Fruit fly (Drosophila melanogaster) whole organism, embryonic: ENCODE data around the gene ssp3.
A peak's percentile ranks its signal among the peaks of the same experiment; 100 is the strongest.

Source experiments
- Adf1 ChIP-seq: fragments of 200-800 bp; sonication (Bioruptor generic); IDR thresholded peaks from 2 replicates; pipeline ENCODE4 v1.3.6; 2022; ENCODE audit warnings: missing biosample characterization, missing genetic modification characterization
- Atf6 ChIP-seq: fragments of 200-800 bp; sonication (Bioruptor generic); IDR thresholded peaks from 2 replicates; pipeline ENCODE4 v1.3.6; 2022; ENCODE audit warnings: missing biosample characterization, missing genetic modification characterization
- CG10274 ChIP-seq: fragments of 200-800 bp; sonication (Bioruptor generic); optimal IDR thresholded peaks from 3 replicates; lab custom pipeline; 2017; ENCODE audit warnings: missing biosample characterization, mild to moderate bottlenecking, missing genetic modification characterization
- CG12391 ChIP-seq: fragments of 200-800 bp; sonication (Bioruptor generic); optimal IDR thresholded peaks from 3 replicates; lab custom pipeline; 2018; ENCODE audit warnings: missing biosample characterization, mild to moderate bottlenecking, missing genetic modification characterization, moderate library complexity
- CG12942 ChIP-seq: fragments of 200-800 bp; sonication (Bioruptor generic); optimal IDR thresholded peaks from 3 replicates; lab custom pipeline; 2016; ENCODE audit warnings: missing biosample characterization, missing genetic modification characterization
- CG14710 ChIP-seq: fragments of 200-800 bp; sonication (Bioruptor generic); optimal IDR thresholded peaks from 3 replicates; lab custom pipeline; 2019; ENCODE audit warnings: missing biosample characterization, mild to moderate bottlenecking, missing genetic modification characterization, moderate library complexity
- CG15269 ChIP-seq: fragments of 200-800 bp; sonication (Bioruptor generic); optimal IDR thresholded peaks from 2 replicates; lab custom pipeline; 2018; ENCODE audit warnings: missing biosample characterization, mild to moderate bottlenecking, missing genetic modification characterization, moderate library complexity
- CG15601 ChIP-seq: fragments of 200-800 bp; sonication (Bioruptor generic); optimal IDR thresholded peaks from 3 replicates; lab custom pipeline; 2019; ENCODE audit warnings: missing biosample characterization, mild to moderate bottlenecking, missing genetic modification characterization, moderate library complexity
- CG15696 ChIP-seq: fragments of 200-800 bp; sonication (Bioruptor generic); optimal IDR thresholded peaks from 2 replicates; lab custom pipeline; 2019; ENCODE audit warnings: missing biosample characterization, mild to moderate bottlenecking, missing genetic modification characterization, moderate library complexity
- CG17802 ChIP-seq: fragments of 200-800 bp; sonication (Bioruptor generic); optimal IDR thresholded peaks from 2 replicates; lab custom pipeline; 2018; ENCODE audit warnings: missing biosample characterization, mild to moderate bottlenecking, missing genetic modification characterization, moderate library complexity
- CG17829 ChIP-seq: fragments of 200-800 bp; optimal IDR thresholded peaks from 2 replicates; lab custom pipeline; 2019; ENCODE audit warnings: missing biosample characterization, mild to moderate bottlenecking, missing genetic modification characterization, moderate library complexity
- CG2678 ChIP-seq: fragments of 200-800 bp; sonication (Bioruptor generic); optimal IDR thresholded peaks from 3 replicates; lab custom pipeline; 2019; ENCODE audit warnings: missing biosample characterization, mild to moderate bottlenecking, missing genetic modification characterization, moderate library complexity
- CG33213 ChIP-seq: fragments of 200-800 bp; sonication (Bioruptor generic); optimal IDR thresholded peaks from 3 replicates; lab custom pipeline; 2016; ENCODE audit warnings: missing biosample characterization, missing genetic modification characterization
- CG3995 ChIP-seq: fragments of 200-800 bp; sonication (Bioruptor generic); optimal IDR thresholded peaks from 3 replicates; lab custom pipeline; 2016; ENCODE audit warnings: missing biosample characterization, missing genetic modification characterization
- CG6683 ChIP-seq: fragments of 200-800 bp; sonication (Bioruptor generic); optimal IDR thresholded peaks from 2 replicates; lab custom pipeline; 2017; ENCODE audit warnings: missing biosample characterization, mild to moderate bottlenecking, missing genetic modification characterization, missing genetic modification reagents
- CG9727 ChIP-seq: fragments of 200-800 bp; sonication (Bioruptor generic); optimal IDR thresholded peaks from 3 replicates; lab custom pipeline; 2017; ENCODE audit warnings: missing biosample characterization, mild to moderate bottlenecking, missing genetic modification characterization
- Chrac-16 ChIP-seq: fragments of 200-800 bp; sonication (Bioruptor generic); optimal IDR thresholded peaks from 3 replicates; lab custom pipeline; 2016; ENCODE audit warnings: missing biosample characterization, missing genetic modification characterization
- D ChIP-seq, 2 experiments: fragments of 200-800 bp in 1 of 2; fragments of >200 bp in 1 of 2; sonication (Bioruptor generic) in 1 of 2; optimal IDR thresholded peaks; 2 replicates in 1 of 2; 3 replicates in 1 of 2; lab custom pipeline; 2017; ENCODE audit warnings: mild to moderate bottlenecking in 1 of 2, missing biosample characterization in 1 of 2, missing genetic modification characterization in 1 of 2, missing genetic modification reagents in 1 of 2
- Ets97D ChIP-seq: fragments of 200-800 bp; sonication (Bioruptor generic); optimal IDR thresholded peaks from 3 replicates; lab custom pipeline; 2016; ENCODE audit warnings: missing biosample characterization, missing genetic modification characterization
- H2.0 ChIP-seq: fragments of 200-800 bp; sonication (Bioruptor generic); IDR thresholded peaks from 2 replicates; pipeline ENCODE4 v1.3.6; 2022; ENCODE audit warnings: missing biosample characterization, missing genetic modification characterization
- HHEX ChIP-seq: fragments of 200-800 bp; sonication (Bioruptor generic); optimal IDR thresholded peaks from 3 replicates; lab custom pipeline; 2017; ENCODE audit warnings: missing biosample characterization, mild to moderate bottlenecking, missing genetic modification characterization, missing genetic modification reagents
- HLHmδ ChIP-seq: fragments of 200-800 bp; sonication (Bioruptor generic); optimal IDR thresholded peaks from 2 replicates; lab custom pipeline; 2018; ENCODE audit warnings: missing biosample characterization, mild to moderate bottlenecking, missing genetic modification characterization, moderate library complexity
- HmgD ChIP-seq: fragments of 200-800 bp; sonication (Bioruptor generic); optimal IDR thresholded peaks from 3 replicates; lab custom pipeline; 2016; ENCODE audit warnings: missing biosample characterization, missing genetic modification characterization
- Hr78 ChIP-seq, 2 experiments: fragments of 200-800 bp in 1 of 2; fragments of >200 bp in 1 of 2; sonication (Bioruptor generic) in 1 of 2; optimal IDR thresholded peaks; 2 replicates each; lab custom pipeline; 2017 to 2019; ENCODE audit warnings: missing biosample characterization in 2 of 2, missing genetic modification characterization in 2 of 2, mild to moderate bottlenecking in 1 of 2, moderate library complexity in 1 of 2
- Hsf ChIP-seq: fragments of 200-800 bp; sonication (Bioruptor generic); optimal IDR thresholded peaks from 3 replicates; lab custom pipeline; 2016; ENCODE audit warnings: missing biosample characterization, missing genetic modification characterization
- Myb ChIP-seq: fragments of 200-800 bp; sonication (Bioruptor generic); optimal IDR thresholded peaks from 2 replicates; lab custom pipeline; 2016; ENCODE audit warnings: missing biosample characterization, missing genetic modification characterization
- NC2α ChIP-seq: fragments of 200-800 bp; sonication (Bioruptor generic); optimal IDR thresholded peaks from 2 replicates; lab custom pipeline; 2016; ENCODE audit warnings: missing biosample characterization, missing genetic modification characterization
- Sin3A ChIP-seq: fragments of >200 bp; optimal IDR thresholded peaks from 2 replicates; lab custom pipeline; 2018
- Sry-δ ChIP-seq: fragments of 200-800 bp; sonication (Bioruptor generic); optimal IDR thresholded peaks from 2 replicates; lab custom pipeline; 2016; ENCODE audit warnings: missing biosample characterization, missing genetic modification characterization
- Vsx1 ChIP-seq: fragments of 200-800 bp; sonication (Bioruptor generic); optimal IDR thresholded peaks from 2 replicates; lab custom pipeline; 2017; ENCODE audit warnings: missing biosample characterization, mild to moderate bottlenecking, missing genetic modification characterization, missing genetic modification reagents
- YL-1 ChIP-seq: fragments of 200-800 bp; sonication (Bioruptor generic); optimal IDR thresholded peaks from 3 replicates; lab custom pipeline; 2017; ENCODE audit warnings: missing biosample characterization, mild to moderate bottlenecking, missing genetic modification characterization
- bcd ChIP-seq: fragments of 200-800 bp; sonication (Bioruptor generic); optimal IDR thresholded peaks from 2 replicates; lab custom pipeline; 2017; ENCODE audit warnings: missing biosample characterization, mild to moderate bottlenecking, missing genetic modification characterization
- chif ChIP-seq, 2 experiments: fragments of 200-800 bp; sonication (Bioruptor generic); optimal IDR thresholded peaks; 3 replicates each; lab custom pipeline; 2016; ENCODE audit warnings: missing biosample characterization in 2 of 2, missing genetic modification characterization in 2 of 2
- chn ChIP-seq: fragments of 200-800 bp; sonication (Bioruptor generic); optimal IDR thresholded peaks from 2 replicates; lab custom pipeline; 2016; ENCODE audit warnings: missing biosample characterization, missing genetic modification characterization
- crp ChIP-seq, 2 experiments: fragments of 200-800 bp; sonication (Bioruptor generic); optimal IDR thresholded peaks; 2 replicates in 1 of 2; 3 replicates in 1 of 2; lab custom pipeline; 2017; ENCODE audit warnings: missing biosample characterization in 2 of 2, missing genetic modification characterization in 2 of 2, mild to moderate bottlenecking in 1 of 2, moderate library complexity in 1 of 2
- da ChIP-seq: fragments of 200-800 bp; sonication (Bioruptor generic); optimal IDR thresholded peaks from 2 replicates; lab custom pipeline; 2016; ENCODE audit warnings: missing biosample characterization, missing genetic modification characterization
- danr ChIP-seq: fragments of 200-800 bp; sonication (Bioruptor generic); IDR thresholded peaks from 2 replicates; pipeline ENCODE4 v1.3.6; 2022; ENCODE audit warnings: missing biosample characterization, missing genetic modification characterization
- gfzf ChIP-seq: fragments of 200-800 bp; sonication (Bioruptor generic); optimal IDR thresholded peaks from 2 replicates; lab custom pipeline; 2016; ENCODE audit warnings: missing biosample characterization, mild to moderate bottlenecking, missing genetic modification characterization, moderate library complexity
- grn ChIP-seq: fragments of 200-800 bp; sonication (Bioruptor generic); optimal IDR thresholded peaks from 3 replicates; lab custom pipeline; 2017; ENCODE audit warnings: missing biosample characterization, missing genetic modification characterization
- gsb-n ChIP-seq: fragments of 200-800 bp; sonication (Bioruptor generic); optimal IDR thresholded peaks from 3 replicates; lab custom pipeline; 2018; ENCODE audit warnings: missing biosample characterization, mild to moderate bottlenecking, missing genetic modification characterization
- ind ChIP-seq: fragments of 200-800 bp; sonication (Bioruptor generic); optimal IDR thresholded peaks from 3 replicates; lab custom pipeline; 2016; ENCODE audit warnings: missing biosample characterization, missing genetic modification characterization
- lab ChIP-seq: fragments of 200-800 bp; sonication (Bioruptor generic); optimal IDR thresholded peaks from 3 replicates; lab custom pipeline; 2017; ENCODE audit warnings: missing biosample characterization, missing genetic modification characterization, mild to moderate bottlenecking, moderate library complexity, missing genetic modification reagents
- nom ChIP-seq: fragments of 200-800 bp; sonication (Bioruptor generic); optimal IDR thresholded peaks from 2 replicates; lab custom pipeline; 2017; ENCODE audit warnings: missing biosample characterization, missing genetic modification characterization, mild to moderate bottlenecking, moderate library complexity, missing genetic modification reagents
- onecut ChIP-seq: fragments of 200-800 bp; sonication (Bioruptor generic); IDR thresholded peaks from 2 replicates; pipeline ENCODE4 v1.3.6; 2022; ENCODE audit warnings: missing biosample characterization, missing genetic modification characterization
- phol ChIP-seq: fragments of 200-800 bp; sonication (Bioruptor generic); optimal IDR thresholded peaks from 3 replicates; lab custom pipeline; 2018; ENCODE audit warnings: missing biosample characterization, mild to moderate bottlenecking, missing genetic modification characterization, moderate library complexity
- pros ChIP-seq: fragments of 200-800 bp; sonication (Bioruptor generic); optimal IDR thresholded peaks from 3 replicates; lab custom pipeline; 2019; ENCODE audit warnings: missing biosample characterization, mild to moderate bottlenecking, missing genetic modification characterization, moderate library complexity
- sima ChIP-seq: fragments of 200-800 bp; sonication (Bioruptor generic); optimal IDR thresholded peaks from 2 replicates; lab custom pipeline; 2016; ENCODE audit warnings: missing biosample characterization, missing genetic modification characterization
- slou ChIP-seq: fragments of 200-800 bp; sonication (Bioruptor generic); optimal IDR thresholded peaks from 3 replicates; lab custom pipeline; 2016; ENCODE audit warnings: missing biosample characterization, missing genetic modification characterization
- tll ChIP-seq, 2 experiments: fragments of 200-800 bp in 1 of 2; fragments of >200 bp in 1 of 2; sonication (Bioruptor generic) in 1 of 2; optimal IDR thresholded peaks; 2 replicates each; lab custom pipeline; 2017 to 2019; ENCODE audit warnings: missing biosample characterization in 2 of 2, missing genetic modification characterization in 2 of 2, mild to moderate bottlenecking in 1 of 2, moderate library complexity in 1 of 2
- trem ChIP-seq: fragments of 200-800 bp; optimal IDR thresholded peaks from 3 replicates; lab custom pipeline; 2019; ENCODE audit warnings: missing biosample characterization, mild to moderate bottlenecking, missing genetic modification characterization, moderate library complexity
- twi ChIP-seq: fragments of 200-800 bp; optimal IDR thresholded peaks from 2 replicates; lab custom pipeline; 2019; ENCODE audit warnings: missing biosample characterization, mild to moderate bottlenecking, missing genetic modification characterization, moderate library complexity

Gene ssp3

dm6 chr2L:18943797-18944174 is at the start of gene ssp3 (continued):
- TF ChIP-seq Atf6 (GFP tag; lab: Robert Waterston, UW) (no peak), tll (GFP tag; optimal IDR thresholded peaks at IDR 0.05; lab: Kevin White, UChicago) (no peak), da (GFP tag; lab: Kevin White, UChicago) (no peak), crp (GFP tag; optimal IDR thresholded peaks at IDR 0.05; lab: Kevin White, UChicago) (peak; percentile 62 to 92), twi (tag; lab: Kevin White, UChicago) (no peak), H2.0 (GFP tag; lab: Robert Waterston, UW) (no peak), D (optimal IDR thresholded peaks at IDR 0.05; lab: Kevin White, UChicago) (no peak), D (GFP tag; optimal IDR thresholded peaks at IDR 0.05; lab: Kevin White, UChicago) (no peak), CG15269 (no peak), lab (GFP tag; lab: Kevin White, UChicago) (no peak), onecut (no peak), slou (GFP tag; lab: Kevin White, UChicago) (no peak), Adf1 (GFP tag; lab: Robert Waterston, UW) (no peak), CG17802 (tag; lab: Kevin White, UChicago) (no peak), Ets97D (peak; percentile 52), HHEX (no peak), Sry-δ (GFP tag; lab: Kevin White, UChicago) (peak; percentile 81), HmgD (GFP tag; lab: Kevin White, UChicago) (no peak), Chrac-16 (no peak), CG15601 (no peak), chif (GFP tag; optimal IDR thresholded peaks at IDR 0.05; lab: Kevin White, UChicago) (no peak), Hr78 (GFP tag; optimal IDR thresholded peaks at IDR 0.05; lab: Kevin White, UChicago) (no peak), sima (no peak), gfzf (GFP tag; lab: Kevin White, UChicago) (peak; percentile 56), CG12391 (tag; lab: Kevin White, UChicago) (peak; percentile 39), trem (peak; percentile 8), YL-1 (GFP tag; lab: Kevin White, UChicago) (no peak), CG9727 (GFP tag; lab: Kevin White, UChicago) (no peak), NC2α (GFP tag; lab: Kevin White, UChicago) (no peak), pros (GFP tag; lab: Kevin White, UChicago) (no peak), Vsx1 (GFP tag; lab: Kevin White, UChicago) (no peak), CG2678 (tag; lab: Kevin White, UChicago) (no peak), CG6683 (GFP tag; lab: Kevin White, UChicago) (no peak), CG17829 (tag; lab: Kevin White, UChicago) (no peak), CG3995 (GFP tag; lab: Kevin White, UChicago) (peak; percentile 19), Sin3A (lab: Kevin White, UChicago) (peak; percentile 70), Myb (GFP tag; lab: Kevin White, UChicago) (peak; percentile 16), bcd (GFP tag; lab: Kevin White, UChicago) (no peak), phol (peak; percentile 13), CG33213 (no peak), chn (GFP tag; lab: Kevin White, UChicago) (no peak), grn (GFP tag; lab: Kevin White, UChicago) (no peak), gsb-n (no peak), CG14710 (tag; lab: Kevin White, UChicago) (peak; percentile 44), HLHmδ (GFP tag; lab: Kevin White, UChicago) (no peak), ind (no peak), danr (GFP tag; lab: Robert Waterston, UW) (no peak), Hsf (no peak), CG12942 (GFP tag; lab: Kevin White, UChicago) (no peak), CG15696 (tag; lab: Kevin White, UChicago) (no peak), nom (GFP tag; lab: Kevin White, UChicago) (no peak), CG10274 (no peak)
